Fruit fly (Drosophila melanogaster) whole organism, embryonic: Measurements from ENCODE around the gene mRpL15.

ENCODE experiments used
- Atf6 ChIP-seq: fragments of 200-800 bp; sonication (Bioruptor generic); IDR thresholded peaks from 2 replicates; pipeline ENCODE4 v1.3.6; 2022; ENCODE audit warnings: missing biosample characterization, missing genetic modification characterization
- Awh ChIP-seq: fragments of 200-800 bp; sonication (Bioruptor generic); IDR thresholded peaks from 2 replicates; pipeline ENCODE4, ENCODE4 v1.3.6; 2022; ENCODE audit warnings: missing biosample characterization, missing genetic modification characterization
- Bgb ChIP-seq: fragments of 200-800 bp; sonication (Bioruptor generic); IDR thresholded peaks from 2 replicates; pipeline ENCODE4 v1.3.6; 2022; ENCODE audit warnings: missing biosample characterization, missing genetic modification characterization; ENCODE audit not compliant: partially characterized antibody
- CG10654 ChIP-seq: fragments of 200-800 bp; sonication (Bioruptor generic); optimal IDR thresholded peaks from 2 replicates; lab custom pipeline; 2016; ENCODE audit warnings: missing biosample characterization, missing genetic modification characterization
- CG10979 ChIP-seq: fragments of 200-800 bp; sonication (Bioruptor generic); optimal IDR thresholded peaks from 2 replicates; lab custom pipeline; 2018; ENCODE audit warnings: missing biosample characterization, mild to moderate bottlenecking, missing genetic modification characterization, moderate library complexity
- CG12769 ChIP-seq: fragments of 200-800 bp; sonication (Bioruptor generic); optimal IDR thresholded peaks from 2 replicates; lab custom pipeline; 2019; ENCODE audit warnings: missing biosample characterization, mild to moderate bottlenecking, missing genetic modification characterization, moderate library complexity
- CG14667 ChIP-seq: fragments of 200-800 bp; sonication (Bioruptor generic); IDR thresholded peaks from 2 replicates; pipeline ENCODE4 v1.3.6; 2022; ENCODE audit warnings: missing biosample characterization, missing genetic modification characterization
- CG15514 ChIP-seq: fragments of 200-800 bp; sonication (Bioruptor generic); optimal IDR thresholded peaks from 3 replicates; lab custom pipeline; 2017; ENCODE audit warnings: missing biosample characterization, missing genetic modification characterization, mild to moderate bottlenecking, moderate library complexity, missing genetic modification reagents
- CG16779 ChIP-seq: fragments of 200-800 bp; sonication (Bioruptor generic); IDR thresholded peaks from 2 replicates; pipeline ENCODE4 v1.3.6; 2022; ENCODE audit warnings: missing biosample characterization, missing genetic modification characterization
- CG2120 ChIP-seq: fragments of 200-800 bp; sonication (Bioruptor generic); optimal IDR thresholded peaks from 3 replicates; lab custom pipeline; 2016; ENCODE audit warnings: missing biosample characterization, missing genetic modification characterization
- CG2889 ChIP-seq: fragments of 200-800 bp; sonication (Bioruptor generic); IDR thresholded peaks from 3 replicates; pipeline ENCODE4 v1.3.6; 2022; ENCODE audit warnings: missing biosample characterization, missing genetic modification characterization
- CG30020 ChIP-seq: fragments of 200-800 bp; optimal IDR thresholded peaks from 2 replicates; lab custom pipeline; 2019; ENCODE audit warnings: missing biosample characterization, mild to moderate bottlenecking, missing genetic modification characterization, moderate library complexity
- CG30431 ChIP-seq: fragments of 200-800 bp; sonication (Bioruptor generic); optimal IDR thresholded peaks from 2 replicates; lab custom pipeline; 2017; ENCODE audit warnings: missing biosample characterization, missing genetic modification characterization
- CG32767 ChIP-seq: fragments of 200-800 bp; sonication (Bioruptor generic); IDR thresholded peaks from 2 replicates; pipeline ENCODE4 v1.3.6; 2022; ENCODE audit warnings: missing biosample characterization, missing genetic modification characterization
- CG34422 ChIP-seq: fragments of 200-800 bp; sonication (Bioruptor generic); IDR thresholded peaks from 3 replicates; pipeline ENCODE4 v1.3.6; 2022; ENCODE audit warnings: missing biosample characterization, missing genetic modification characterization
- CG3847 ChIP-seq: fragments of 200-800 bp; sonication (Bioruptor generic); IDR thresholded peaks from 2 replicates; pipeline ENCODE4 v1.3.6; 2022; ENCODE audit warnings: missing biosample characterization, missing genetic modification characterization
- CG3995 ChIP-seq: fragments of 200-800 bp; sonication (Bioruptor generic); optimal IDR thresholded peaks from 3 replicates; lab custom pipeline; 2016; ENCODE audit warnings: missing biosample characterization, missing genetic modification characterization
- CG42726 ChIP-seq: fragments of 200-800 bp; sonication (Bioruptor generic); IDR thresholded peaks from 2 replicates; pipeline ENCODE4 v1.3.6; 2022; ENCODE audit warnings: missing biosample characterization, missing genetic modification characterization; ENCODE audit not compliant: partially characterized antibody
- CG6813 ChIP-seq: fragments of 200-800 bp; sonication (Bioruptor generic); optimal IDR thresholded peaks from 2 replicates; lab custom pipeline; 2017; ENCODE audit warnings: missing biosample characterization, missing genetic modification characterization, mild to moderate bottlenecking, moderate library complexity, missing genetic modification reagents
- CG8765 ChIP-seq: fragments of 200-800 bp; sonication (Bioruptor generic); IDR thresholded peaks from 2 replicates; pipeline ENCODE4 v1.3.6; 2022; ENCODE audit warnings: missing biosample characterization, missing genetic modification characterization
- CkIIα-i1 ChIP-seq: fragments of 200-800 bp; sonication (Bioruptor generic); IDR thresholded peaks from 2 replicates; pipeline ENCODE4 v1.3.6; 2022; ENCODE audit warnings: missing biosample characterization, missing genetic modification characterization
- Dip3 ChIP-seq: fragments of 200-800 bp; sonication (Bioruptor generic); optimal IDR thresholded peaks from 3 replicates; lab custom pipeline; 2016; ENCODE audit warnings: missing biosample characterization, missing genetic modification characterization
- Ets97D ChIP-seq: fragments of 200-800 bp; sonication (Bioruptor generic); optimal IDR thresholded peaks from 3 replicates; lab custom pipeline; 2016; ENCODE audit warnings: missing biosample characterization, missing genetic modification characterization
- HLH54F ChIP-seq: fragments of 200-800 bp; sonication (Bioruptor generic); optimal IDR thresholded peaks from 3 replicates; lab custom pipeline; 2016; ENCODE audit warnings: missing biosample characterization, missing genetic modification characterization
- Mad ChIP-seq: fragments of 200-800 bp; sonication (Bioruptor generic); optimal IDR thresholded peaks from 2 replicates; lab custom pipeline; 2016; ENCODE audit warnings: missing biosample characterization, missing genetic modification characterization
- Meics ChIP-seq: fragments of 200-800 bp; sonication (Bioruptor generic); optimal IDR thresholded peaks from 2 replicates; lab custom pipeline; 2017; ENCODE audit warnings: missing biosample characterization, mild to moderate bottlenecking, missing genetic modification characterization
- Mrtf ChIP-seq: fragments of 200-800 bp; sonication (Bioruptor generic); IDR thresholded peaks from 3 replicates; pipeline ENCODE4 v1.3.6; 2022; ENCODE audit warnings: missing biosample characterization, missing genetic modification characterization
- Rx ChIP-seq: fragments of 200-800 bp; sonication (Bioruptor generic); IDR thresholded peaks from 2 replicates; pipeline ENCODE4 v1.3.6; 2022; ENCODE audit warnings: missing biosample characterization, missing genetic modification characterization
- Sry-δ ChIP-seq: fragments of 200-800 bp; sonication (Bioruptor generic); optimal IDR thresholded peaks from 2 replicates; lab custom pipeline; 2016; ENCODE audit warnings: missing biosample characterization, missing genetic modification characterization
- Tbp ChIP-seq: fragments of >200 bp; optimal IDR thresholded peaks from 2 replicates; lab custom pipeline; 2018; ENCODE audit warnings: missing biosample characterization, missing genetic modification characterization
- Usf ChIP-seq: fragments of 200-800 bp; sonication (Bioruptor generic); optimal IDR thresholded peaks from 2 replicates; lab custom pipeline; 2017; ENCODE audit warnings: missing genotype, missing biosample characterization, missing genetic modification characterization
- bbx ChIP-seq: fragments of 200-800 bp; sonication (Bioruptor generic); IDR thresholded peaks from 2 replicates; pipeline ENCODE4 v1.3.6; 2022; ENCODE audit warnings: missing biosample characterization, missing genetic modification characterization; ENCODE audit not compliant: partially characterized antibody
- dan ChIP-seq: fragments of 200-800 bp; sonication (Bioruptor generic); IDR thresholded peaks from 2 replicates; pipeline ENCODE4 v1.3.6; 2022; ENCODE audit warnings: missing biosample characterization, missing genetic modification characterization
- fd3F ChIP-seq: fragments of 200-800 bp; sonication (Bioruptor generic); optimal IDR thresholded peaks from 2 replicates; lab custom pipeline; 2018; ENCODE audit warnings: missing biosample characterization, mild to moderate bottlenecking, missing genetic modification characterization, moderate library complexity
- fu2 ChIP-seq: fragments of 200-800 bp; sonication (Bioruptor generic); optimal IDR thresholded peaks from 2 replicates; lab custom pipeline; 2016; ENCODE audit warnings: missing biosample characterization, missing genetic modification characterization
- gt ChIP-seq: fragments of 200-800 bp; sonication (Bioruptor generic); IDR thresholded peaks from 2 replicates; pipeline ENCODE4 v1.3.6; 2022; ENCODE audit warnings: missing biosample characterization, missing genetic modification characterization
- hbn ChIP-seq: fragments of 200-800 bp; sonication (Bioruptor generic); IDR thresholded peaks from 2 replicates; pipeline ENCODE4 v1.3.6; 2022; ENCODE audit warnings: missing biosample characterization, missing genetic modification characterization; ENCODE audit not compliant: partially characterized antibody
- mirr ChIP-seq: fragments of 200-800 bp; sonication (Bioruptor generic); optimal IDR thresholded peaks from 3 replicates; lab custom pipeline; 2018; ENCODE audit warnings: missing biosample characterization, mild to moderate bottlenecking, missing genetic modification characterization
- otp ChIP-seq: fragments of 200-800 bp; sonication (Bioruptor generic); IDR thresholded peaks from 3 replicates; pipeline ENCODE4, ENCODE4 v1.3.6; 2022; ENCODE audit warnings: missing biosample characterization, missing genetic modification characterization
- prd ChIP-seq, 3 experiments: fragments of >200 bp in 2 of 3; fragments of 200-800 bp in 1 of 3; sonication (Bioruptor generic) in 1 of 3; optimal IDR thresholded peaks in 2 of 3; IDR thresholded peaks in 1 of 3; 2 replicates in 2 of 3; 3 replicates in 1 of 3; pipeline versions ENCODE4 v1.3.6 to Lab custom; 2017 to 2022; ENCODE audit warnings: missing biosample characterization in 1 of 3, missing genetic modification characterization in 1 of 3
- ranshi ChIP-seq: fragments of 200-800 bp; sonication (Bioruptor generic); IDR thresholded peaks from 2 replicates; pipeline ENCODE4 v1.3.6; 2022; ENCODE audit warnings: missing biosample characterization, missing genetic modification characterization
- run ChIP-seq: fragments of 200-800 bp; sonication (Bioruptor generic); optimal IDR thresholded peaks from 3 replicates; lab custom pipeline; 2018; ENCODE audit warnings: missing biosample characterization, mild to moderate bottlenecking, missing genetic modification characterization
- sd ChIP-seq: fragments of 200-800 bp; sonication (Bioruptor generic); optimal IDR thresholded peaks from 3 replicates; lab custom pipeline; 2018; ENCODE audit warnings: missing biosample characterization, mild to moderate bottlenecking, missing genetic modification characterization, moderate library complexity
- sens ChIP-seq: fragments of 200-800 bp; sonication (Bioruptor generic); peaks from one replicate; lab custom pipeline; 2016; ENCODE audit warnings: missing biosample characterization, missing genetic modification characterization
- sna ChIP-seq: fragments of 200-800 bp; sonication (Bioruptor generic); IDR thresholded peaks from 2 replicates; pipeline ENCODE4 v1.3.6; 2022; ENCODE audit warnings: missing biosample characterization, missing genetic modification characterization; ENCODE audit not compliant: partially characterized antibody
- ssp ChIP-seq: fragments of 200-800 bp; sonication (Bioruptor generic); IDR thresholded peaks from 2 replicates; pipeline ENCODE4 v1.3.6; 2022; ENCODE audit warnings: missing biosample characterization, missing genetic modification characterization
- tx ChIP-seq: fragments of 200-800 bp; sonication (Bioruptor generic); optimal IDR thresholded peaks from 2 replicates; lab custom pipeline; 2016; ENCODE audit warnings: missing biosample characterization, missing genetic modification characterization

mRpL15 gene

dm6 chr3L:20470991-20471498, 35.0 kb upstream of the mRpL15 start (continued):
- TF ChIP-seq CG12769 (tag; lab: Kevin White, UChicago) (peak; percentile 43), sd (no peak), CG30431 (GFP tag; lab: Kevin White, UChicago) (no peak), CG10979 (tag; lab: Kevin White, UChicago) (peak; percentile 45), CG2889 (GFP tag; lab: Robert Waterston, UW) (peak; percentile 43; the same call in 1 of the 3 replicates), Meics (GFP tag; lab: Kevin White, UChicago) (peak; percentile 94), Mad (GFP tag; lab: Kevin White, UChicago) (peak; percentile 13), CG10654 (peak; percentile 29), ranshi (peak; percentile 43; the same call in 1 of the 2 replicates), Awh (GFP tag; lab: Robert Waterston, UW) (0 out of 2 replicates have a peak, but pooled peaks have one; percentile 55), CG3995 (GFP tag; lab: Kevin White, UChicago) (no peak), CG16779 (GFP tag; lab: Robert Waterston, UW) (no peak), Mrtf (GFP tag; lab: Robert Waterston, UW) (peak; percentile 60; the same call in 1 of the 3 replicates), prd (optimal IDR thresholded peaks at IDR 0.05; lab: Kevin White, UChicago) (no peak), prd (GFP tag; IDR thresholded peaks at IDR 0.05; lab: Robert Waterston, UW) (peak; percentile 61; the same call in 2 of the 3 replicates), Tbp (GFP tag; lab: Kevin White, UChicago) (no peak), Sry-δ (GFP tag; lab: Kevin White, UChicago) (no peak), bbx (GFP tag; lab: Robert Waterston, UW) (no peak), CG2120 (GFP tag; lab: Kevin White, UChicago) (no peak), Atf6 (GFP tag; lab: Robert Waterston, UW) (peak; percentile 69), Rx (peak; percentile 41; the same call in 1 of the 2 replicates), otp (GFP tag; lab: Robert Waterston, UW) (no peak), CG42726 (GFP tag; lab: Robert Waterston, UW) (no peak), fu2 (GFP tag; lab: Kevin White, UChicago) (no peak), tx (GFP tag; lab: Kevin White, UChicago) (no peak), HLH54F (GFP tag; lab: Kevin White, UChicago) (no peak), Ets97D (GFP tag; lab: Kevin White, UChicago) (no peak), CG3847 (0 out of 2 replicates have a peak, but pooled peaks have one; percentile 10), CG32767 (GFP tag; lab: Robert Waterston, UW) (no peak), Usf (GFP tag; lab: Kevin White, UChicago) (no peak), ssp (GFP tag; lab: Robert Waterston, UW) (peak; percentile 20; the same call in 1 of the 2 replicates), mirr (peak; percentile 48), fd3F (GFP tag; lab: Kevin White, UChicago) (no peak), CkIIα-i1 (no peak), gt (GFP tag; lab: Robert Waterston, UW) (no peak), sens (GFP tag; lab: Kevin White, UChicago) (peak; percentile 26), CG8765 (GFP tag; lab: Robert Waterston, UW) (no peak), sna (GFP tag; lab: Robert Waterston, UW) (no peak), dan (GFP tag; lab: Robert Waterston, UW) (no peak), hbn (GFP tag; lab: Robert Waterston, UW) (no peak), CG6813 (GFP tag; lab: Kevin White, UChicago) (peak; percentile 68), Bgb (GFP tag; lab: Robert Waterston, UW) (no peak), CG34422 (GFP tag; lab: Robert Waterston, UW) (peak; percentile 63; the same call in 2 of the 3 replicates), CG15514 (GFP tag; lab: Kevin White, UChicago) (peak; percentile 38), CG14667 (GFP tag; lab: Robert Waterston, UW) (no peak), run (tag; lab: Kevin White, UChicago) (peak; percentile 45), Dip3 (no peak), CG30020 (tag; lab: Kevin White, UChicago) (no peak)
